Worm (Caenorhabditis elegans): ENCODE results near the gene cdr-1.

- TF ChIP-seq ceh-79 (tag; optimal IDR thresholded peaks at IDR 0.05) (no peak), sea-2 (GFP tag; IDR thresholded peaks at IDR 0.05) (no peak), lin-35 (GFP tag; optimal IDR thresholded peaks at IDR 0.05) (no peak), pha-4 (tag; optimal IDR thresholded peaks at IDR 0.05) (no peak), Y67H2A.10 (GFP tag; conservative IDR thresholded peaks at IDR 0.05) (no peak)
These were observed 22.0 kb downstream of the cdr-1 start, which contains the start of gene srw-53 for ce11 chrV:15943125-15943524.
